Fruit fly (Drosophila melanogaster): ENCODE data around the gene CG16854.

dm6 chr2L:11067970-11068369 lies 18.6 kb upstream of the CG16854 start:
- TF ChIP-seq usp (GFP tag; optimal IDR thresholded peaks at IDR 0.05) (no peak), Dll (optimal IDR thresholded peaks at IDR 0.05) (no peak), EcR (GFP tag; optimal IDR thresholded peaks at IDR 0.05) (no peak)

All from whole organism.